Fruit fly (Drosophila melanogaster): ENCODE measurements around the gene CG46280.

Gene CG46280

dm6 chr3R:12981334-12982166 is 48.9 kb downstream of the CG46280 start (continued):
- TF ChIP-seq hb (GFP tag; IDR thresholded peaks at IDR 0.05; ENCODE audit: partially characterized antibody) = no peak
- TF ChIP-seq C15 (GFP tag; IDR thresholded peaks at IDR 0.05) = no peak
- TF ChIP-seq org-1 (GFP tag; optimal IDR thresholded peaks at IDR 0.05) = peak; percentile 37
- TF ChIP-seq unpg (GFP tag; optimal IDR thresholded peaks at IDR 0.05) = peak; percentile 66
- peak; percentile 76 for TF ChIP-seq Ptx1 (GFP tag; IDR thresholded peaks at IDR 0.05)
- no peak for TF ChIP-seq CG8089 (GFP tag; optimal IDR thresholded peaks at IDR 0.05)
- peak; percentile 17 for TF ChIP-seq Asciz (GFP tag; optimal IDR thresholded peaks at IDR 0.05)
- no peak for TF ChIP-seq psq (GFP tag; optimal IDR thresholded peaks at IDR 0.05)
- no peak for TF ChIP-seq ham (GFP tag; IDR thresholded peaks at IDR 0.05)
- peak; percentile 89 for TF ChIP-seq Med (GFP tag)
- TF ChIP-seq Blimp-1 (GFP tag; optimal IDR thresholded peaks at IDR 0.05) = peak; percentile 64
- TF ChIP-seq CG9727 (GFP tag; optimal IDR thresholded peaks at IDR 0.05) = peak; percentile 74
- TF ChIP-seq CG7987 (GFP tag; optimal IDR thresholded peaks at IDR 0.05) = no peak
- peak; percentile 59 for TF ChIP-seq nerfin-1 (tag; optimal IDR thresholded peaks at IDR 0.05)
- no peak for TF ChIP-seq grn (GFP tag; optimal IDR thresholded peaks at IDR 0.05)
- TF ChIP-seq CG2678 (tag; optimal IDR thresholded peaks at IDR 0.05) = peak; percentile 85
- TF ChIP-seq Chrac-16 (GFP tag; optimal IDR thresholded peaks at IDR 0.05) = peak; percentile 48
- TF ChIP-seq chif (GFP tag; optimal IDR thresholded peaks at IDR 0.05) = peak in 1 of 2 experiments; percentile 29
- peak; percentile 78 for TF ChIP-seq CG12104 (GFP tag; optimal IDR thresholded peaks at IDR 0.05)
- no peak for TF ChIP-seq NC2β (GFP tag; optimal IDR thresholded peaks at IDR 0.05)
- no peak for TF ChIP-seq dan (GFP tag; IDR thresholded peaks at IDR 0.05)
- TF ChIP-seq cwo (GFP tag; optimal IDR thresholded peaks at IDR 0.05) = peak; percentile 68
- TF ChIP-seq Poxn (GFP tag; IDR thresholded peaks at IDR 0.05) = no peak; the same call in 1 of the 2 replicates
- no peak for TF ChIP-seq B-H2 (GFP tag; optimal IDR thresholded peaks at IDR 0.05)
- TF ChIP-seq bigmax (GFP tag; optimal IDR thresholded peaks at IDR 0.05) = no peak
- TF ChIP-seq slou (GFP tag; optimal IDR thresholded peaks at IDR 0.05) = peak; percentile 33
- TF ChIP-seq CG17612 (GFP tag; IDR thresholded peaks at IDR 0.05) = no peak
- no peak for TF ChIP-seq CG6683 (GFP tag; optimal IDR thresholded peaks at IDR 0.05)
- TF ChIP-seq dm (GFP tag; optimal IDR thresholded peaks at IDR 0.05) = no peak
- no peak for TF ChIP-seq pnt (GFP tag; optimal IDR thresholded peaks at IDR 0.05)
- peak; percentile 40 for TF ChIP-seq Fer2 (tag; optimal IDR thresholded peaks at IDR 0.05)
- no peak for TF ChIP-seq eve (GFP tag; optimal IDR thresholded peaks at IDR 0.05)
- peak; percentile 19 for TF ChIP-seq CG17568 (GFP tag; optimal IDR thresholded peaks at IDR 0.05)
- no peak for TF ChIP-seq CG15601 (tag; optimal IDR thresholded peaks at IDR 0.05)
- no peak for TF ChIP-seq amos (GFP tag; IDR thresholded peaks at IDR 0.05; ENCODE audit: partially characterized antibody)
- no peak for TF ChIP-seq pb (GFP tag; optimal IDR thresholded peaks at IDR 0.05)
- no peak for TF ChIP-seq ssp (GFP tag; IDR thresholded peaks at IDR 0.05)
- no peak for TF ChIP-seq CG8359 (GFP tag; optimal IDR thresholded peaks at IDR 0.05; ENCODE audit: borderline replicate concordance)
- TF ChIP-seq aop (GFP tag; IDR thresholded peaks at IDR 0.05) = no peak
- TF ChIP-seq Nf-YC (tag; optimal IDR thresholded peaks at IDR 0.05) = peak; percentile 52
- peak; percentile 30; the same call in 1 of the 3 replicates for TF ChIP-seq ken (GFP tag; IDR thresholded peaks at IDR 0.05)
- TF ChIP-seq Hr3 (GFP tag; optimal IDR thresholded peaks at IDR 0.05) = peak; percentile 46
- TF ChIP-seq tgo (GFP tag; IDR thresholded peaks at IDR 0.05) = peak; percentile 57; the same call in 1 of the 3 replicates
- TF ChIP-seq CG7556 (GFP tag; optimal IDR thresholded peaks at IDR 0.05) = peak; percentile 83
- no peak for TF ChIP-seq Sry-β (GFP tag; optimal IDR thresholded peaks at IDR 0.05)
- TF ChIP-seq Bdp1 (GFP tag; optimal IDR thresholded peaks at IDR 0.05) = no peak
- peak; percentile 62 for TF ChIP-seq lmd (GFP tag; IDR thresholded peaks at IDR 0.05)
- TF ChIP-seq croc (GFP tag; conservative IDR thresholded peaks at IDR 0.05) = 0 out of 3 replicates have a peak, but pooled peaks have one; percentile 19
- no peak for TF ChIP-seq YL-1 (GFP tag; optimal IDR thresholded peaks at IDR 0.05)

Measured in whole organism, embryonic.